Fruit fly (Drosophila melanogaster) whole organism: ENCODE results near the gene CG1074.

ENCODE experiments used
- CG8478 ChIP-seq: fragments of >200 bp; optimal IDR thresholded peaks from 2 replicates; lab custom pipeline; 2018; ENCODE audit warnings: inconsistent platforms
- Dll ChIP-seq: fragments of >200 bp; optimal IDR thresholded peaks from 2 replicates; lab custom pipeline; 2017
- pan ChIP-seq: fragments of >200 bp; optimal IDR thresholded peaks from 2 replicates; lab custom pipeline; 2017
- psq ChIP-seq: fragments of >200 bp; optimal IDR thresholded peaks from 2 replicates; lab custom pipeline; 2017

dm6 chr3R:4428585-4429464 is 4.9 kb upstream of the CG1074 start, which contains the start of gene srl:
- peak; percentile 10 for TF ChIP-seq pan (lab: Kevin White, UChicago)
- TF ChIP-seq psq: no peak
- no peak for TF ChIP-seq Dll (lab: Kevin White, UChicago)
- TF ChIP-seq CG8478 (lab: Kevin White, UChicago): no peak
